Worm (Caenorhabditis elegans) whole organism, midembryonic: Measurements from ENCODE around the gene ZC250.5.

ENCODE experiments used
- T22C8.4 ChIP-seq: fragments of 200-800 bp; sonication (Bioruptor generic); IDR thresholded peaks from 2 replicates; pipeline ENCODE4 v1.3.6; 2022; ENCODE audit warnings: missing genetic modification characterization, missing compliant biosample characterization
- cog-1 ChIP-seq: sonication (generic microtip); optimal IDR thresholded peaks from 2 replicates; lab custom pipeline; 2016; ENCODE audit warnings: missing genetic modification characterization, missing compliant biosample characterization
- flt-1 ChIP-seq: fragments of 200-800 bp; sonication (Bioruptor generic); IDR thresholded peaks from 2 replicates; pipeline ENCODE4 v1.3.6; 2022; ENCODE audit warnings: missing genetic modification characterization, missing compliant biosample characterization
- klf-2 ChIP-seq: fragments of 200-800 bp; sonication (Bioruptor generic); conservative IDR thresholded peaks from 2 replicates; pipeline ENCODE4 v1.3.6; 2022; ENCODE audit warnings: missing genetic modification reagents, missing genetic modification characterization, missing compliant biosample characterization
- med-1 ChIP-seq: sonication (generic microtip); optimal IDR thresholded peaks from 2 replicates; lab custom pipeline; 2017; ENCODE audit warnings: missing genetic modification characterization, mild to moderate bottlenecking, missing compliant biosample characterization, antibody characterized with exemption, missing genetic modification reagents; ENCODE audit not compliant: insufficient read depth
- ref-1 ChIP-seq: fragments of 200-800 bp; sonication (Bioruptor generic); conservative IDR thresholded peaks from 2 replicates; pipeline ENCODE4 v1.3.6; 2022; ENCODE audit warnings: missing genetic modification reagents, missing genetic modification characterization, missing compliant biosample characterization
- ztf-23 ChIP-seq: fragments of 200-800 bp; sonication (Bioruptor generic); IDR thresholded peaks from 2 replicates; pipeline ENCODE4 v1.3.6; 2022; ENCODE audit warnings: missing genetic modification reagents, missing genetic modification characterization, missing compliant biosample characterization
- ztf-29 ChIP-seq: fragments of 200-800 bp; sonication (Bioruptor generic); IDR thresholded peaks from 2 replicates; pipeline ENCODE4 v1.3.6; 2022; ENCODE audit warnings: missing genetic modification reagents, missing genetic modification characterization, missing compliant biosample characterization

- TF ChIP-seq ztf-29 (no peak), ref-1 (no peak), T22C8.4 (GFP tag; lab: Robert Waterston, UW) (no peak), ztf-23 (GFP tag; lab: Robert Waterston, UW) (no peak), flt-1 (GFP tag; lab: Robert Waterston, UW) (no peak), cog-1 (no peak), med-1 (no peak), klf-2 (GFP tag; lab: Robert Waterston, UW) (no peak)
Observed at ce11 chrV:5840939-5841338, 35.4 kb downstream of the ZC250.5 start.
